Fruit fly (Drosophila melanogaster) whole organism, embryonic: ENCODE results near the gene CycB3.

Source experiments
- Ada2b ChIP-seq: fragments of 200-800 bp; sonication (Bioruptor generic); IDR thresholded peaks from 2 replicates; pipeline ENCODE4 v1.3.6; 2022; ENCODE audit warnings: missing biosample characterization, missing genetic modification characterization
- CG11504 ChIP-seq: fragments of 200-800 bp; sonication (Bioruptor generic); optimal IDR thresholded peaks from 3 replicates; lab custom pipeline; 2019; ENCODE audit warnings: missing biosample characterization, mild to moderate bottlenecking, missing genetic modification characterization, moderate library complexity
- CG12391 ChIP-seq: fragments of 200-800 bp; sonication (Bioruptor generic); optimal IDR thresholded peaks from 3 replicates; lab custom pipeline; 2018; ENCODE audit warnings: missing biosample characterization, mild to moderate bottlenecking, missing genetic modification characterization, moderate library complexity
- CG12769 ChIP-seq: fragments of 200-800 bp; sonication (Bioruptor generic); optimal IDR thresholded peaks from 2 replicates; lab custom pipeline; 2019; ENCODE audit warnings: missing biosample characterization, mild to moderate bottlenecking, missing genetic modification characterization, moderate library complexity
- CG13424 ChIP-seq: fragments of 200-800 bp; sonication (Bioruptor generic); optimal IDR thresholded peaks from 2 replicates; lab custom pipeline; 2019; ENCODE audit warnings: missing biosample characterization, mild to moderate bottlenecking, missing genetic modification characterization, moderate library complexity
- CG1603 ChIP-seq: fragments of 200-800 bp; sonication (Bioruptor generic); optimal IDR thresholded peaks from 2 replicates; lab custom pipeline; 2019; ENCODE audit warnings: missing biosample characterization, mild to moderate bottlenecking, missing genetic modification characterization, moderate library complexity
- CG18262 ChIP-seq: fragments of 200-800 bp; optimal IDR thresholded peaks from 3 replicates; lab custom pipeline; 2019; ENCODE audit warnings: missing biosample characterization, mild to moderate bottlenecking, missing genetic modification characterization, moderate library complexity
- CG1832 ChIP-seq: fragments of 200-800 bp; sonication (Bioruptor generic); optimal IDR thresholded peaks from 2 replicates; lab custom pipeline; 2017; ENCODE audit warnings: missing biosample characterization, mild to moderate bottlenecking, missing genetic modification characterization, inconsistent platforms
- CG18764 ChIP-seq: fragments of 200-800 bp; sonication (Bioruptor generic); optimal IDR thresholded peaks from 3 replicates; lab custom pipeline; 2016; ENCODE audit warnings: missing biosample characterization, missing genetic modification characterization
- CG2120 ChIP-seq: fragments of 200-800 bp; sonication (Bioruptor generic); optimal IDR thresholded peaks from 3 replicates; lab custom pipeline; 2016; ENCODE audit warnings: missing biosample characterization, missing genetic modification characterization
- CG2678 ChIP-seq: fragments of 200-800 bp; sonication (Bioruptor generic); optimal IDR thresholded peaks from 3 replicates; lab custom pipeline; 2019; ENCODE audit warnings: missing biosample characterization, mild to moderate bottlenecking, missing genetic modification characterization, moderate library complexity
- CG2712 ChIP-seq: fragments of 200-800 bp; optimal IDR thresholded peaks from 3 replicates; lab custom pipeline; 2019; ENCODE audit warnings: missing biosample characterization, mild to moderate bottlenecking, missing genetic modification characterization, moderate library complexity
- CG30403 ChIP-seq: fragments of 200-800 bp; sonication (Bioruptor generic); optimal IDR thresholded peaks from 3 replicates; lab custom pipeline; 2016; ENCODE audit warnings: missing biosample characterization, missing genetic modification characterization
- CG31224 ChIP-seq: fragments of 200-800 bp; sonication (Bioruptor generic); IDR thresholded peaks from 2 replicates; pipeline ENCODE4 v1.3.6; 2022; ENCODE audit warnings: missing biosample characterization, missing genetic modification characterization
- CG3847 ChIP-seq: fragments of 200-800 bp; sonication (Bioruptor generic); IDR thresholded peaks from 2 replicates; pipeline ENCODE4 v1.3.6; 2022; ENCODE audit warnings: missing biosample characterization, missing genetic modification characterization
- CG4360 ChIP-seq: fragments of 200-800 bp; sonication (Bioruptor generic); IDR thresholded peaks from 2 replicates; pipeline ENCODE4 v1.3.6; 2022; ENCODE audit warnings: missing biosample characterization, missing genetic modification characterization
- CG8478 ChIP-seq: fragments of >200 bp; optimal IDR thresholded peaks from 2 replicates; lab custom pipeline; 2018
- Dref ChIP-seq: fragments of 200-800 bp; sonication (Bioruptor generic); IDR thresholded peaks from 2 replicates; pipeline ENCODE4 v1.3.6; 2022; ENCODE audit warnings: missing biosample characterization, missing genetic modification characterization
- Drgx ChIP-seq: fragments of 200-800 bp; sonication (Bioruptor generic); IDR thresholded peaks from 2 replicates; pipeline ENCODE4 v1.3.6; 2022; ENCODE audit warnings: missing biosample characterization, missing genetic modification characterization
- ERR ChIP-seq: fragments of 200-800 bp; sonication (Bioruptor generic); optimal IDR thresholded peaks from 2 replicates; lab custom pipeline; 2016; ENCODE audit warnings: missing biosample characterization, missing genetic modification characterization
- Ets65A ChIP-seq: fragments of 200-800 bp; sonication (Bioruptor generic); peaks from one replicate; lab custom pipeline; 2016; ENCODE audit warnings: missing biosample characterization, missing genetic modification characterization
- MTF-1 ChIP-seq: fragments of 200-800 bp; sonication (Bioruptor generic); optimal IDR thresholded peaks from 2 replicates; lab custom pipeline; 2018; ENCODE audit warnings: missing biosample characterization, mild to moderate bottlenecking, missing genetic modification characterization, borderline replicate concordance
- Max ChIP-seq: fragments of 200-800 bp; sonication (Bioruptor generic); optimal IDR thresholded peaks from 2 replicates; lab custom pipeline; 2016; ENCODE audit warnings: missing biosample characterization, mild to moderate bottlenecking, missing genetic modification characterization
- Oaz ChIP-seq: fragments of 200-800 bp; sonication (Bioruptor generic); IDR thresholded peaks from 2 replicates; pipeline ENCODE4 v1.3.6; 2022; ENCODE audit warnings: missing biosample characterization, missing genetic modification characterization
- Oli ChIP-seq: fragments of 200-800 bp; sonication (Bioruptor generic); optimal IDR thresholded peaks from 2 replicates; lab custom pipeline; 2018; ENCODE audit warnings: missing biosample characterization, mild to moderate bottlenecking, missing genetic modification characterization, moderate library complexity
- Ravus ChIP-seq: fragments of 200-800 bp; sonication (Bioruptor generic); IDR thresholded peaks from 2 replicates; pipeline ENCODE4 v1.3.6; 2022; ENCODE audit warnings: missing biosample characterization, missing genetic modification characterization
- Side ChIP-seq: fragments of 200-800 bp; sonication (Bioruptor generic); optimal IDR thresholded peaks from 2 replicates; lab custom pipeline; 2016; ENCODE audit warnings: missing biosample characterization, missing genetic modification characterization
- Sox102F ChIP-seq: fragments of 200-800 bp; sonication (Bioruptor generic); optimal IDR thresholded peaks from 2 replicates; lab custom pipeline; 2018; ENCODE audit warnings: missing biosample characterization, mild to moderate bottlenecking, missing genetic modification characterization, moderate library complexity
- al ChIP-seq: fragments of 200-800 bp; sonication (Bioruptor generic); IDR thresholded peaks from 2 replicates; pipeline ENCODE4 v1.3.6; 2022; ENCODE audit warnings: missing biosample characterization, missing genetic modification characterization
- ash1 ChIP-seq: fragments of 200-800 bp; sonication (Bioruptor generic); optimal IDR thresholded peaks from 2 replicates; lab custom pipeline; 2018; ENCODE audit warnings: missing biosample characterization, mild to moderate bottlenecking, missing genetic modification characterization
- az2 ChIP-seq: fragments of 200-800 bp; sonication (Bioruptor generic); optimal IDR thresholded peaks from 3 replicates; lab custom pipeline; 2016; ENCODE audit warnings: missing biosample characterization, missing genetic modification characterization
- bcd ChIP-seq: fragments of 200-800 bp; sonication (Bioruptor generic); optimal IDR thresholded peaks from 2 replicates; lab custom pipeline; 2017; ENCODE audit warnings: missing biosample characterization, mild to moderate bottlenecking, missing genetic modification characterization
- cato ChIP-seq: fragments of 200-800 bp; sonication (Bioruptor generic); optimal IDR thresholded peaks from 2 replicates; lab custom pipeline; 2016; ENCODE audit warnings: missing biosample characterization, missing genetic modification characterization, borderline replicate concordance
- dmrt99B ChIP-seq: fragments of 200-800 bp; sonication (Bioruptor generic); optimal IDR thresholded peaks from 2 replicates; lab custom pipeline; 2018; ENCODE audit warnings: missing biosample characterization, mild to moderate bottlenecking, missing genetic modification characterization, moderate library complexity
- eve ChIP-seq, 2 experiments: fragments of >200 bp; optimal IDR thresholded peaks; 2 replicates each; lab custom pipeline; 2017; ENCODE audit warnings: missing biosample characterization in 2 of 2, missing genetic modification characterization in 2 of 2
- insv ChIP-seq, 2 experiments: fragments of 200-800 bp; sonication (Bioruptor generic); optimal IDR thresholded peaks; 3 replicates each; lab custom pipeline; 2016 to 2018; ENCODE audit warnings: missing biosample characterization in 2 of 2, missing genetic modification characterization in 2 of 2
- jigr1 ChIP-seq: fragments of 200-800 bp; sonication (Bioruptor generic); IDR thresholded peaks from 3 replicates; pipeline ENCODE4 v1.3.6; 2022; ENCODE audit warnings: missing biosample characterization, missing genetic modification characterization
- knrl ChIP-seq: fragments of 200-800 bp; sonication (Bioruptor generic); IDR thresholded peaks from 3 replicates; pipeline ENCODE4 v1.3.6; 2022; ENCODE audit warnings: missing biosample characterization, missing genetic modification characterization; ENCODE audit not compliant: partially characterized antibody
- nmo ChIP-seq: fragments of 200-800 bp; sonication (Bioruptor generic); optimal IDR thresholded peaks from 2 replicates; lab custom pipeline; 2018; ENCODE audit warnings: missing biosample characterization, mild to moderate bottlenecking, missing genetic modification characterization, moderate library complexity
- row ChIP-seq: fragments of 200-800 bp; sonication (Bioruptor generic); IDR thresholded peaks from 3 replicates; pipeline ENCODE4 v1.3.6; 2022; ENCODE audit warnings: missing biosample characterization, missing genetic modification characterization
- salm ChIP-seq: fragments of 200-800 bp; sonication (Bioruptor generic); optimal IDR thresholded peaks from 2 replicates; lab custom pipeline; 2018; ENCODE audit warnings: missing biosample characterization, mild to moderate bottlenecking, missing genetic modification characterization
- sim ChIP-seq: fragments of 200-800 bp; sonication (Bioruptor generic); IDR thresholded peaks from 2 replicates; pipeline ENCODE4 v1.3.6; 2022; ENCODE audit warnings: missing biosample characterization, missing genetic modification characterization
- sima ChIP-seq: fragments of 200-800 bp; sonication (Bioruptor generic); optimal IDR thresholded peaks from 2 replicates; lab custom pipeline; 2016; ENCODE audit warnings: missing biosample characterization, missing genetic modification characterization
- toy ChIP-seq: fragments of 200-800 bp; sonication (Bioruptor generic); IDR thresholded peaks from 2 replicates; pipeline ENCODE4 v1.3.6; 2022; ENCODE audit warnings: missing biosample characterization, missing genetic modification characterization
- unpg ChIP-seq: fragments of 200-800 bp; sonication (Bioruptor generic); optimal IDR thresholded peaks from 3 replicates; lab custom pipeline; 2018; ENCODE audit warnings: missing biosample characterization, mild to moderate bottlenecking, missing genetic modification characterization, moderate library complexity
- wdn ChIP-seq: fragments of 200-800 bp; sonication (Bioruptor generic); IDR thresholded peaks from 2 replicates; pipeline ENCODE4 v1.3.6; 2022; ENCODE audit warnings: missing biosample characterization, missing genetic modification characterization
- zf30C ChIP-seq: fragments of 200-800 bp; sonication (Bioruptor generic); optimal IDR thresholded peaks from 3 replicates; lab custom pipeline; 2018; ENCODE audit warnings: missing biosample characterization, mild to moderate bottlenecking, missing genetic modification characterization

The CycB3 gene

DNA sequence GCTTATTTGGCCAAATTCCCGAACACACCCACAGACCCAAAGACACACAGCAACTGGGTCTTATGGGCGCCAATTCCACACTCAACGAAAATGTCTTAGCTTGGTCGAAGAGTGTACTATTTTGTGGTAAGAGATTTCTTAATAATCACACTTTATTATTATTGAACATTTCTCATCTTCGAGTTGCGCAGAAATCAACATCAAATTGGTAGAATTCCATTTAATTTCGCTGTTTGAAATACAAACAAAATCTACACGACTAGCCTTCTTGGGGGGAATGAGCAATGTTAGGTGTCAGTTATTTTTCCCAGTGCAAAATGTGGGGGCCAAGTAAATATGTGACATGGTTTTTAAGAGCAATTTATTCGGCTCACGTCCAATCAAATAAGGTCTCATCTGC, 20.3 kb upstream of the CycB3 start (continued):
- TF ChIP-seq CG1603 = peak; percentile 33
- no peak for TF ChIP-seq salm (tag; lab: Kevin White, UChicago)
- TF ChIP-seq wdn (GFP tag; lab: Robert Waterston, UW) = no peak
- peak; percentile 31 for TF ChIP-seq dmrt99B (tag; lab: Kevin White, UChicago)
- peak; percentile 18 for TF ChIP-seq CG2712 (tag; lab: Kevin White, UChicago)
- peak; percentile 27 for TF ChIP-seq CG13424 (tag; lab: Kevin White, UChicago)
- no peak for TF ChIP-seq Side (GFP tag; lab: Kevin White, UChicago)
- TF ChIP-seq CG12769 (tag; lab: Kevin White, UChicago) = peak; percentile 12
- TF ChIP-seq ERR (GFP tag; lab: Kevin White, UChicago) = no peak
- TF ChIP-seq Max (GFP tag; lab: Kevin White, UChicago) = no peak
- no peak for TF ChIP-seq Dref (GFP tag; lab: Robert Waterston, UW)
- TF ChIP-seq CG2678 (tag; lab: Kevin White, UChicago) = peak; percentile 26
- TF ChIP-seq row (GFP tag; lab: Robert Waterston, UW) = peak; percentile 41; the same call in 2 of the 3 replicates
- no peak for TF ChIP-seq ash1
- peak; percentile 24 for TF ChIP-seq Sox102F
- TF ChIP-seq zf30C (GFP tag; lab: Kevin White, UChicago) = peak; percentile 29
- peak; percentile 88 for TF ChIP-seq Ets65A (GFP tag; lab: Kevin White, UChicago)
- TF ChIP-seq nmo (GFP tag; lab: Kevin White, UChicago) = peak; percentile 15
- TF ChIP-seq cato (GFP tag; lab: Kevin White, UChicago) = no peak
- TF ChIP-seq Drgx (GFP tag; lab: Robert Waterston, UW) = peak; percentile 30; the same call in 1 of the 2 replicates
- TF ChIP-seq insv (GFP tag; optimal IDR thresholded peaks at IDR 0.05; lab: Kevin White, UChicago) = no peak
- TF ChIP-seq knrl (GFP tag; lab: Robert Waterston, UW) = no peak
- TF ChIP-seq CG3847 (GFP tag; lab: Robert Waterston, UW) = 0 out of 2 replicates have a peak, but pooled peaks have one; percentile 16
- TF ChIP-seq bcd (GFP tag; lab: Kevin White, UChicago) = no peak
- peak; percentile 3 for TF ChIP-seq CG12391
- TF ChIP-seq sima (GFP tag; lab: Kevin White, UChicago) = no peak
- no peak for TF ChIP-seq Ravus (GFP tag; lab: Robert Waterston, UW)
- no peak for TF ChIP-seq MTF-1
- no peak for TF ChIP-seq CG1832 (GFP tag; lab: Kevin White, UChicago)
- no peak for TF ChIP-seq az2 (GFP tag; lab: Kevin White, UChicago)
- TF ChIP-seq CG30403 (GFP tag; lab: Kevin White, UChicago) = peak; percentile 13
- no peak for TF ChIP-seq al (GFP tag; lab: Robert Waterston, UW)
- TF ChIP-seq CG31224 (GFP tag; lab: Robert Waterston, UW) = no peak
- no peak for TF ChIP-seq jigr1
- no peak for TF ChIP-seq CG18764 (GFP tag; lab: Kevin White, UChicago)
- TF ChIP-seq eve (GFP tag; optimal IDR thresholded peaks at IDR 0.05; lab: Kevin White, UChicago) = no peak
- TF ChIP-seq sim (GFP tag; lab: Robert Waterston, UW) = no peak
- no peak for TF ChIP-seq CG4360 (GFP tag; lab: Robert Waterston, UW)
- 0 out of 2 replicates have a peak, but pooled peaks have one; percentile 12 for TF ChIP-seq Ada2b (GFP tag; lab: Robert Waterston, UW)
- TF ChIP-seq CG2120 (GFP tag; lab: Kevin White, UChicago) = peak; percentile 3
- TF ChIP-seq CG8478 (lab: Kevin White, UChicago) = no peak
- peak; percentile 15 for TF ChIP-seq CG18262 (tag; lab: Kevin White, UChicago)
- no peak for TF ChIP-seq Oaz (GFP tag; lab: Robert Waterston, UW)
- peak; percentile 39 for TF ChIP-seq CG11504 (tag; lab: Kevin White, UChicago)
- peak; percentile 17 for TF ChIP-seq unpg (GFP tag; lab: Kevin White, UChicago)
- peak; percentile 14 for TF ChIP-seq Oli
- TF ChIP-seq toy (GFP tag; lab: Robert Waterston, UW) = no peak
